Worm (Caenorhabditis elegans) whole organism, L4/young adult: ENCODE results near the gene dmsr-11.

ENCODE experiments used
- W03F9.2 ChIP-seq: fragments of 150-350 bp; optimal IDR thresholded peaks from 2 replicates; lab custom pipeline; 2014; ENCODE audit warnings: missing biosample characterization, missing genetic modification characterization
- dao-5 ChIP-seq: sonication (generic microtip); optimal IDR thresholded peaks from 2 replicates; lab custom pipeline; 2016; ENCODE audit warnings: missing genotype, missing genetic modification characterization, moderate library complexity, missing compliant biosample characterization
- him-1 ChIP-seq: sonication (generic microtip); optimal IDR thresholded peaks from 2 replicates; lab custom pipeline; 2016; ENCODE audit warnings: missing genotype, missing genetic modification reagents, missing genetic modification characterization, missing compliant biosample characterization

The dmsr-11 gene

ce11 chrV:6758017-6758416, 45.9 kb downstream of the dmsr-11 start, which contains the start of gene dbl-1:
dbl-1 (plus strand) TSS chrV:6758135.
- no peak for TF ChIP-seq him-1 (tag; lab: Kevin White, UChicago)
- no peak for TF ChIP-seq dao-5 (tag; lab: Kevin White, UChicago)
- no peak for TF ChIP-seq W03F9.2 (tag; lab: Kevin White, UChicago)

- TF ChIP-seq W03F9.2 (tag; lab: Kevin White, UChicago) (no peak), dao-5 (tag; lab: Kevin White, UChicago) (no peak), him-1 (tag; lab: Kevin White, UChicago) (no peak)
Observed at ce11 chrV:6753257-6753656, 50.6 kb downstream of the dmsr-11 start.
